Fruit fly (Drosophila melanogaster) whole organism, adult: ENCODE measurements around the gene CG12213.

Experiments
- CG14711 ChIP-seq: fragments of 200-800 bp; sonication (Bioruptor generic); optimal IDR thresholded peaks from 2 replicates; lab custom pipeline; 2018; ENCODE audit warnings: missing biosample characterization, mild to moderate bottlenecking, missing genetic modification characterization, moderate library complexity
- CG33017 ChIP-seq: fragments of 200-800 bp; sonication (Bioruptor generic); optimal IDR thresholded peaks from 2 replicates; lab custom pipeline; 2018; ENCODE audit warnings: missing biosample characterization, mild to moderate bottlenecking, missing genetic modification characterization, moderate library complexity
- CG7045 ChIP-seq: fragments of 200-800 bp; sonication (Bioruptor generic); optimal IDR thresholded peaks from 2 replicates; lab custom pipeline; 2017; ENCODE audit warnings: missing biosample characterization, mild to moderate bottlenecking, missing genetic modification characterization
- CG7101 ChIP-seq: fragments of 200-800 bp; sonication (Bioruptor generic); optimal IDR thresholded peaks from 2 replicates; lab custom pipeline; 2018; ENCODE audit warnings: missing biosample characterization, mild to moderate bottlenecking, missing genetic modification characterization, moderate library complexity
- Hr96 ChIP-seq: fragments of 200-800 bp; sonication (Bioruptor generic); optimal IDR thresholded peaks from 2 replicates; lab custom pipeline; 2016; ENCODE audit warnings: missing biosample characterization, missing genetic modification characterization
- Mnt ChIP-seq: fragments of 200-800 bp; sonication (Bioruptor generic); optimal IDR thresholded peaks from 2 replicates; lab custom pipeline; 2016; ENCODE audit warnings: missing biosample characterization, mild to moderate bottlenecking, missing genetic modification characterization
- bab1 ChIP-seq: fragments of 200-800 bp; sonication (Bioruptor generic); optimal IDR thresholded peaks from 3 replicates; lab custom pipeline; 2019; ENCODE audit warnings: missing biosample characterization, mild to moderate bottlenecking, missing genetic modification characterization, moderate library complexity
- cic ChIP-seq: fragments of 200-800 bp; sonication (Bioruptor generic); optimal IDR thresholded peaks from 2 replicates; lab custom pipeline; 2017; ENCODE audit warnings: missing biosample characterization, mild to moderate bottlenecking, missing genetic modification characterization, moderate library complexity
- pad ChIP-seq: fragments of 200-800 bp; sonication (Bioruptor generic); optimal IDR thresholded peaks from 3 replicates; lab custom pipeline; 2017; ENCODE audit warnings: missing biosample characterization, missing genetic modification characterization, mild to moderate bottlenecking, moderate library complexity, missing genetic modification reagents
- tj ChIP-seq: fragments of 200-800 bp; sonication (Bioruptor generic); optimal IDR thresholded peaks from 3 replicates; lab custom pipeline; 2017; ENCODE audit warnings: missing biosample characterization, mild to moderate bottlenecking, missing genetic modification characterization, moderate library complexity

Gene CG12213

DNA sequence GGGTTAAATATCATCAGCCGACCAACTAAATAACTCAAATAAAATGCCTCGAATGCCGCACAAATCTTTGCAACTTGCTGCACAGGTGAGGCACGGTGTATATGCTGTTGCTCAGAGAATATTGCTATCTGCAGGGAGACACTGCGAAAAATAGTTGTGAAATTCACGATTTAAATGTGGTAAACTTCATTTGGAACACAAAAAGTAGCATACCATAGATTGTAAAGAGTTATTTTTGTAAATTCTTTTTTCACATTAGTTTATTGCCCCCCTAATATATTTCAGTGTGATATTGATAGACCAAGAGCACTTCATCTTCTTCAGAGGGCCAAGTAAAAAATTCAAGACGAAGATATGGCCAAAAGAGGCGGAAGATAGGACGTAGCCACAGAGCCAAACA is 46.9 kb downstream of the CG12213 start:
- TF ChIP-seq CG14711 (no peak), Hr96 (GFP tag; lab: Kevin White, UChicago) (no peak), cic (GFP tag; lab: Kevin White, UChicago) (no peak), tj (no peak), Mnt (GFP tag; lab: Kevin White, UChicago) (no peak), CG7101 (no peak), CG33017 (tag; lab: Kevin White, UChicago) (no peak), bab1 (GFP tag; lab: Kevin White, UChicago) (no peak), pad (no peak), CG7045 (GFP tag; lab: Kevin White, UChicago) (no peak)
